Worm (Caenorhabditis elegans) whole organism, mixed stage, embryonic: ENCODE data around the gene R13H9.6.
A peak's percentile ranks its signal among the peaks of the same experiment; 100 is the strongest.
"Not testable (repeated sequence)": the region's sequence is repeated elsewhere in the genome, so short reads cannot be mapped to it uniquely, and the experiment has no call there.

Experiments used
- bed-3 ChIP-seq: fragments of 200-800 bp; sonication (Bioruptor generic); optimal IDR thresholded peaks from 3 replicates; lab custom pipeline; 2018; ENCODE audit warnings: mild to moderate bottlenecking, missing genetic modification characterization, moderate library complexity, missing compliant biosample characterization
- ceh-43 ChIP-seq: fragments of 200-800 bp; sonication (Bioruptor generic); optimal IDR thresholded peaks from 2 replicates; lab custom pipeline; 2018; ENCODE audit warnings: mild to moderate bottlenecking, missing genetic modification characterization, moderate library complexity, missing compliant biosample characterization
- ceh-83 ChIP-seq: fragments of 200-800 bp; sonication (Bioruptor generic); optimal IDR thresholded peaks from 2 replicates; lab custom pipeline; 2018; ENCODE audit warnings: mild to moderate bottlenecking, missing genetic modification characterization, missing compliant biosample characterization
- ces-1 ChIP-seq: fragments of 150-350 bp; optimal IDR thresholded peaks from 2 replicates; lab custom pipeline; 2014; ENCODE audit warnings: missing biosample characterization, missing genetic modification reagents, missing genetic modification characterization
- cnd-1 ChIP-seq: fragments of 200-800 bp; sonication (Bioruptor generic); optimal IDR thresholded peaks from 2 replicates; lab custom pipeline; 2018; ENCODE audit warnings: mild to moderate bottlenecking, missing genetic modification characterization, missing compliant biosample characterization
- drap-1 ChIP-seq: fragments of 200-800 bp; sonication (Bioruptor generic); optimal IDR thresholded peaks from 3 replicates; lab custom pipeline; 2018; ENCODE audit warnings: mild to moderate bottlenecking, missing genetic modification characterization, missing compliant biosample characterization
- elt-1 ChIP-seq: sonication (generic microtip); optimal IDR thresholded peaks from 2 replicates; lab custom pipeline; 2017; ENCODE audit warnings: missing genetic modification characterization, mild to moderate bottlenecking, missing compliant biosample characterization, antibody characterized with exemption, moderate library complexity, borderline replicate concordance; ENCODE audit not compliant: insufficient read depth
- elt-3 ChIP-seq: fragments of 150-350 bp; optimal IDR thresholded peaks from 2 replicates; lab custom pipeline; 2014; ENCODE audit warnings: missing biosample characterization, missing genetic modification characterization
- flh-1 ChIP-seq: fragments of 200-800 bp; sonication (Bioruptor generic); optimal IDR thresholded peaks from 2 replicates; lab custom pipeline; 2018; ENCODE audit warnings: mild to moderate bottlenecking, missing genetic modification characterization, moderate library complexity, missing compliant biosample characterization
- ham-2 ChIP-seq: fragments of 200-800 bp; sonication (Bioruptor generic); optimal IDR thresholded peaks from 2 replicates; lab custom pipeline; 2018; ENCODE audit warnings: mild to moderate bottlenecking, missing genetic modification characterization, missing compliant biosample characterization
- hlh-1 ChIP-seq: fragments of 150-350 bp; optimal IDR thresholded peaks from 2 replicates; lab custom pipeline; 2014; ENCODE audit warnings: missing biosample characterization, missing genetic modification reagents, missing genetic modification characterization
- lin-32 ChIP-seq: fragments of 200-800 bp; sonication (Bioruptor generic); optimal IDR thresholded peaks from 2 replicates; lab custom pipeline; 2018; ENCODE audit warnings: mild to moderate bottlenecking, missing genetic modification characterization, missing compliant biosample characterization
- lsy-2 ChIP-seq: fragments of 150-350 bp; optimal IDR thresholded peaks from 2 replicates; lab custom pipeline; 2014; ENCODE audit warnings: missing biosample characterization, missing genetic modification characterization
- mab-5 ChIP-seq: fragments of 150-350 bp; optimal IDR thresholded peaks from 2 replicates; lab custom pipeline; 2014; ENCODE audit warnings: missing biosample characterization, missing genetic modification characterization
- mep-1 ChIP-seq: fragments of 150-350 bp; optimal IDR thresholded peaks from 2 replicates; lab custom pipeline; 2017; ENCODE audit warnings: missing biosample characterization, missing genetic modification reagents, missing genetic modification characterization, inconsistent platforms
- mls-2 ChIP-seq: sonication (generic microtip); optimal IDR thresholded peaks from 2 replicates; lab custom pipeline; 2016; ENCODE audit warnings: mild to moderate bottlenecking, missing genetic modification characterization, moderate library complexity, missing compliant biosample characterization
- nhr-2 ChIP-seq: fragments of 150-350 bp; optimal IDR thresholded peaks from 2 replicates; lab custom pipeline; 2014; ENCODE audit warnings: missing biosample characterization, missing genetic modification characterization
- nhr-28 ChIP-seq: fragments of 150-350 bp; optimal IDR thresholded peaks from 2 replicates; lab custom pipeline; 2014; ENCODE audit warnings: missing biosample characterization, missing genetic modification characterization
- pha-4 ChIP-seq: fragments of 150-350 bp; optimal IDR thresholded peaks from 2 replicates; lab custom pipeline; 2018; ENCODE audit warnings: missing biosample characterization, missing genetic modification reagents, missing genetic modification characterization
- sem-2 ChIP-seq: fragments of 200-800 bp; sonication (Bioruptor generic); optimal IDR thresholded peaks from 2 replicates; lab custom pipeline; 2018; ENCODE audit warnings: mild to moderate bottlenecking, missing genetic modification characterization, missing compliant biosample characterization
- tbx-8 ChIP-seq: fragments of 200-800 bp; sonication (Bioruptor generic); optimal IDR thresholded peaks from 2 replicates; lab custom pipeline; 2018; ENCODE audit warnings: mild to moderate bottlenecking, missing genetic modification characterization, moderate library complexity, missing compliant biosample characterization
- unc-39 ChIP-seq: fragments of 150-350 bp; optimal IDR thresholded peaks from 2 replicates; lab custom pipeline; 2014; ENCODE audit warnings: missing biosample characterization, missing genetic modification characterization
- unc-62 ChIP-seq: fragments of 150-350 bp; optimal IDR thresholded peaks from 2 replicates; lab custom pipeline; 2014; ENCODE audit warnings: missing biosample characterization, missing genetic modification reagents, missing genetic modification characterization
- zip-8 ChIP-seq: fragments of 150-350 bp; optimal IDR thresholded peaks from 2 replicates; lab custom pipeline; 2014; ENCODE audit warnings: missing biosample characterization, missing genetic modification characterization

The R13H9.6 gene

ce11 chrIV:5068541-5068940, at the start of gene R13H9.6, which contains the start of gene rmd-6:
Gene R13H9.6 (minus strand): TSS chrIV:5068641.
Gene rmd-6 (plus strand): TSS chrIV:5068845.
- not testable (repeated sequence) for TF ChIP-seq unc-62; flh-1 (GFP tag; lab: Kevin White, UChicago); tbx-8 (GFP tag; lab: Kevin White, UChicago)

- no peak for TF ChIP-seq lsy-2 (tag; lab: Kevin White, UChicago)
- no peak for TF ChIP-seq unc-39 (tag; lab: Kevin White, UChicago)
- no peak for TF ChIP-seq lin-32
- TF ChIP-seq cnd-1 = no peak
- no peak for TF ChIP-seq elt-1 (tag; lab: Kevin White, UChicago)
- TF ChIP-seq flh-1 (GFP tag; lab: Kevin White, UChicago) = no peak
These were observed 43.1 kb upstream of the R13H9.6 start, which contains the start of gene AC7.3 for ce11 chrIV:5111533-5111932. Gene AC7.3 (plus strand): TSS chrIV:5111833.

ce11 chrIV:5110391-5110930, 42.0 kb upstream of the R13H9.6 start:
- TF ChIP-seq nhr-2 (tag; lab: Kevin White, UChicago) (no peak), mab-5 (tag; lab: Kevin White, UChicago) (no peak), sem-2 (GFP tag; lab: Kevin White, UChicago) (no peak), elt-1 (tag; lab: Kevin White, UChicago) (no peak), cnd-1 (no peak), ceh-43 (no peak), pha-4 (tag; lab: Kevin White, UChicago) (no peak), drap-1 (GFP tag; lab: Kevin White, UChicago) (no peak), unc-39 (tag; lab: Kevin White, UChicago) (no peak), ham-2 (GFP tag; lab: Kevin White, UChicago) (no peak), hlh-1 (tag; lab: Kevin White, UChicago) (no peak), flh-1 (GFP tag; lab: Kevin White, UChicago) (no peak), tbx-8 (GFP tag; lab: Kevin White, UChicago) (no peak), unc-62 (no peak), ceh-83 (GFP tag; lab: Kevin White, UChicago) (no peak), bed-3 (GFP tag; lab: Kevin White, UChicago) (no peak)

DNA sequence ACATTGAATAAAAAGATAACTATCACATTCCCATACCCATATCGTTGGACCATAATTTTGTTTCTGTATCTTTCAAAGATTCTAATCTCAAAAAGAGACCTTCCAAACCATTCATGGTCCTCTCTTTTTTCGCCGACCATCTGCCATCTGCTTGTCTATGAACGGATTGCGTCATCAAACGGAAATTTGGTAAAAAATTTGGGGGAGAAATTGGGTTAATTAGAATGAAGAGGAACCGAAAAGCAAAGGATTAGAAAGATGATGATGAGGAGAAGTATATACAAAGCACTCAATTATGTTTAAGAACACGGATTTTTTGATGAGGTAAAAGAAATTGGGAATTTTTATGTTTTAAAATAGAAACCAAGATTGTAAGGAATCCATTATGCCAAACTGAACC, 41.5 kb upstream of the R13H9.6 start:
- TF ChIP-seq elt-1 (tag; lab: Kevin White, UChicago) (peak; percentile 62), mep-1 (tag; lab: Kevin White, UChicago) (peak; percentile 7), zip-8 (tag; lab: Kevin White, UChicago) (peak; percentile 91), nhr-2 (tag; lab: Kevin White, UChicago) (peak; percentile 20), mab-5 (tag; lab: Kevin White, UChicago) (no peak), ces-1 (GFP tag; lab: Kevin White, UChicago) (peak; percentile 69)

- TF ChIP-seq nhr-28 (no peak), ces-1 (GFP tag; lab: Kevin White, UChicago) (peak; percentile 98), sem-2 (GFP tag; lab: Kevin White, UChicago) (no peak), drap-1 (GFP tag; lab: Kevin White, UChicago) (no peak), elt-3 (tag; lab: Kevin White, UChicago) (no peak)
These were observed 40.5 kb upstream of the R13H9.6 start for ce11 chrIV:5108971-5109370.

ce11 chrIV:5103229-5103894, 34.9 kb upstream of the R13H9.6 start, which contains the start of gene C02B10.3:
Gene C02B10.3 (minus strand): TSS chrIV:5103279.
- TF ChIP-seq mls-2 (tag; lab: Kevin White, UChicago) (no peak), ces-1 (GFP tag; lab: Kevin White, UChicago) (peak; percentile 68), tbx-8 (GFP tag; lab: Kevin White, UChicago) (no peak), mab-5 (tag; lab: Kevin White, UChicago) (no peak), zip-8 (tag; lab: Kevin White, UChicago) (no peak)
